Fruit fly (Drosophila melanogaster) whole organism, wandering third instar larva: Measurements from ENCODE around the gene CG18063.

Experiments used
- CG9705 ChIP-seq: fragments of 200-800 bp; sonication (Bioruptor generic); optimal IDR thresholded peaks from 2 replicates; lab custom pipeline; 2018; ENCODE audit warnings: missing biosample characterization, mild to moderate bottlenecking, missing genetic modification characterization
- CrebA ChIP-seq: fragments of 200-800 bp; sonication (Bioruptor generic); optimal IDR thresholded peaks from 2 replicates; lab custom pipeline; 2016; ENCODE audit warnings: missing biosample characterization, mild to moderate bottlenecking, missing genetic modification characterization, borderline replicate concordance
- Dfd ChIP-seq: fragments of >200 bp; optimal IDR thresholded peaks from 2 replicates; lab custom pipeline; 2017; ENCODE audit warnings: missing biosample characterization, missing genetic modification characterization
- HLH106 ChIP-seq: fragments of 200-800 bp; optimal IDR thresholded peaks from 3 replicates; lab custom pipeline; 2019; ENCODE audit warnings: missing biosample characterization, mild to moderate bottlenecking, missing genetic modification characterization, moderate library complexity
- Hr78 ChIP-seq: fragments of >200 bp; optimal IDR thresholded peaks from 2 replicates; lab custom pipeline; 2017; ENCODE audit warnings: missing biosample characterization, missing genetic modification characterization
- Jra ChIP-seq: sonication (Bioruptor generic); optimal IDR thresholded peaks from 2 replicates; lab custom pipeline; 2016; ENCODE audit warnings: missing biosample characterization, missing genetic modification characterization
- Mio ChIP-seq: sonication (Bioruptor generic); optimal IDR thresholded peaks from 2 replicates; lab custom pipeline; 2016; ENCODE audit warnings: missing biosample characterization, missing genetic modification characterization
- Myc ChIP-seq: fragments of >200 bp; optimal IDR thresholded peaks from 2 replicates; lab custom pipeline; 2017
- Rel ChIP-seq, 2 experiments: fragments of 200-800 bp; sonication (Bioruptor generic) in 1 of 2; optimal IDR thresholded peaks; 2 replicates in 1 of 2; 3 replicates in 1 of 2; lab custom pipeline; 2016 to 2019; ENCODE audit warnings: mild to moderate bottlenecking in 2 of 2, missing biosample characterization in 2 of 2, missing genetic modification characterization in 2 of 2, moderate library complexity in 1 of 2
- Sp1 ChIP-seq: fragments of 200-800 bp; sonication (Bioruptor generic); optimal IDR thresholded peaks from 3 replicates; lab custom pipeline; 2019; ENCODE audit warnings: missing biosample characterization, mild to moderate bottlenecking, missing genetic modification characterization, moderate library complexity
- Vsx2 ChIP-seq: fragments of 200-300, 225-300 bp; sonication (Bioruptor generic); optimal IDR thresholded peaks from 2 replicates; lab custom pipeline; 2018; ENCODE audit warnings: missing biosample characterization, missing genetic modification characterization; ENCODE audit not compliant: partially characterized antibody
- br ChIP-seq: fragments of 200-800 bp; sonication (Bioruptor generic); optimal IDR thresholded peaks from 2 replicates; lab custom pipeline; 2016; ENCODE audit warnings: missing biosample characterization, missing genetic modification characterization
- dl ChIP-seq, 2 experiments: fragments of 175-275, 200-275 bp in 1 of 2; fragments of 200-275 bp in 1 of 2; sonication (Bioruptor generic); optimal IDR thresholded peaks; lab custom pipeline; 2018; ENCODE audit warnings: mild to moderate bottlenecking in 2 of 2, missing biosample characterization in 2 of 2, missing genetic modification characterization in 2 of 2, moderate library complexity in 2 of 2; ENCODE audit not compliant: partially characterized antibody in 2 of 2, insufficient read depth in 1 of 2
- dmrt93B ChIP-seq: fragments of 200-800 bp; sonication (Bioruptor generic); optimal IDR thresholded peaks from 2 replicates; lab custom pipeline; 2018; ENCODE audit warnings: missing biosample characterization, mild to moderate bottlenecking, missing genetic modification characterization
- dsf ChIP-seq: sonication (Bioruptor generic); optimal IDR thresholded peaks from 2 replicates; lab custom pipeline; 2016; ENCODE audit warnings: missing biosample characterization, missing genetic modification characterization, borderline replicate concordance
- ey ChIP-seq: fragments of 200-800 bp; sonication (Bioruptor generic); optimal IDR thresholded peaks from 2 replicates; lab custom pipeline; 2016; ENCODE audit warnings: missing biosample characterization, missing genetic modification characterization
- h ChIP-seq: fragments of 200-800 bp; sonication (Bioruptor generic); optimal IDR thresholded peaks from 3 replicates; lab custom pipeline; 2016; ENCODE audit warnings: missing biosample characterization, mild to moderate bottlenecking, missing genetic modification characterization
- jim ChIP-seq: fragments of 175-275, 200-325 bp; sonication (Bioruptor generic); optimal IDR thresholded peaks from 2 replicates; lab custom pipeline; 2016; ENCODE audit warnings: missing biosample characterization, mild to moderate bottlenecking, missing genetic modification characterization
- pan ChIP-seq: fragments of >200 bp; optimal IDR thresholded peaks from 2 replicates; lab custom pipeline; 2017
- psq ChIP-seq: fragments of 200-800 bp; sonication (Bioruptor generic); optimal IDR thresholded peaks from 3 replicates; lab custom pipeline; 2017; ENCODE audit warnings: missing biosample characterization, mild to moderate bottlenecking, missing genetic modification characterization, moderate library complexity
- sage ChIP-seq: fragments of 200-800 bp; sonication (Bioruptor generic); optimal IDR thresholded peaks from 2 replicates; lab custom pipeline; 2016; ENCODE audit warnings: missing biosample characterization, mild to moderate bottlenecking, missing genetic modification characterization
- usp ChIP-seq: fragments of >200 bp; optimal IDR thresholded peaks from 2 replicates; lab custom pipeline; 2017; ENCODE audit warnings: missing biosample characterization, missing genetic modification characterization
- woc ChIP-seq: sonication (Bioruptor generic); optimal IDR thresholded peaks from 2 replicates; lab custom pipeline; 2016; ENCODE audit warnings: missing biosample characterization, mild to moderate bottlenecking, missing genetic modification characterization

Gene CG18063

DNA sequence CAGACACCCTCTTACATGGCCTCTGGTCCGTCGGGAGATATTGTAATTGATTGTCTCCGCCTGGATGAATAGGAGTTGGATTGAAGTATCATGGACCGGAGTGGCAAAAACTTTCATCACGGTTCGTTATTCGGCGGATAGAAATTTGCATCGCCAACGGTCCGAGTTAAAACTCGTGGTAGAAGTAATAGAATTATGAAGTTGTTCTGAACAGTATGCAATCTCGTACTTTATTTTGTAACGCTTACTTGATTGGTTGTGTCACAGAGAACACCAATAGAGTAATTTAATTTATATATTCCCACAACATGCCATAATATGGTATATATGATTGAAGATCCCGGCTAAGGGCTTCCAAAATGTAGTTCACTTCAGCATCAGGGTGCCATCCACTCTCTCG lies 46.4 kb downstream of the CG18063 start, which contains the start of the genes CG13245 and CG43816:
TSS of gene CG13245 (plus strand) at position 301 of the 400 bp plus-strand sequence.
TSS of gene CG43816 (plus strand) at position 301 of the 400 bp plus-strand sequence.
- TF ChIP-seq CG9705 (no peak), h (GFP tag; lab: Kevin White, UChicago) (no peak), br (GFP tag; lab: Kevin White, UChicago) (no peak), woc (GFP tag; lab: Kevin White, UChicago) (no peak), sage (GFP tag; lab: Kevin White, UChicago) (no peak), jim (GFP tag; lab: Kevin White, UChicago) (no peak), Mio (no peak), Hr78 (GFP tag; lab: Kevin White, UChicago) (no peak), Jra (GFP tag; lab: Kevin White, UChicago) (no peak), Myc (lab: Kevin White, UChicago) (no peak), dsf (GFP tag; lab: Kevin White, UChicago) (no peak), Vsx2 (GFP tag; lab: Kevin White, UChicago) (no peak), pan (lab: Kevin White, UChicago) (no peak), CrebA (GFP tag; lab: Kevin White, UChicago) (no peak), HLH106 (tag; lab: Kevin White, UChicago) (no peak), ey (GFP tag; lab: Kevin White, UChicago) (no peak), dl (GFP tag; optimal IDR thresholded peaks at IDR 0.05; lab: Kevin White, UChicago; ENCODE audit: insufficient read depth in 1 of 2, partially characterized antibody in 2 of 2) (no peak), Sp1 (no peak), Rel (GFP tag; optimal IDR thresholded peaks at IDR 0.05; lab: Kevin White, UChicago) (no peak), Rel (tag; optimal IDR thresholded peaks at IDR 0.05; lab: Kevin White, UChicago) (no peak), psq (GFP tag; lab: Kevin White, UChicago) (no peak)

DNA sequence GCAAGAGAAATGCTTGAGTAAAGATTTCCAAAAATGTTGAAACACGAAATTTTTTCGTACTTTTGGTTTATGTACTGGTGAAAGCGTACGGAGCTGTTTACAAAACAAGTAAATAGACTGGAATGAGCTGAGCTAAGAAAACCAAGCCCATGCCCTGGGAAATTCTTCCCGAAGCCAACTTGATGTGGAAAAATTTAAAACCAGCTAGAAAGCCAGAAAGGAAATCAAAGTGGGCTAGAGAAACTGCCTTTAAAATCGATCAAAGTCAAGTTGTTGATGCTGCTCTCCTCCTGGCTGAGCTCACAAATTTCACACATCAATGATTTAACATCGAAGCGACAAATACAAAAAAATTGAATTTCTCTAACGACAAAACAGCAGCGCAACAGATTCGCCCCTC lies 48.5 kb downstream of the CG18063 start, which contains the start of gene CG31820:
TSS of gene CG31820 (minus strand) at position 101 of the 400 bp plus-strand sequence.
- TF ChIP-seq Dfd (GFP tag; lab: Kevin White, UChicago), result no peak
- TF ChIP-seq Vsx2 (GFP tag; lab: Kevin White, UChicago), result no peak
- no peak for TF ChIP-seq usp
- no peak for TF ChIP-seq dmrt93B
- no peak for TF ChIP-seq Hr78 (GFP tag; lab: Kevin White, UChicago)
- TF ChIP-seq jim (GFP tag; lab: Kevin White, UChicago), result no peak
- no peak for TF ChIP-seq psq (GFP tag; lab: Kevin White, UChicago)
- no peak for TF ChIP-seq pan (lab: Kevin White, UChicago)
